Fruit fly (Drosophila melanogaster) whole organism: ENCODE results near the gene dimm.

Source experiments
- psq ChIP-seq: fragments of >200 bp; optimal IDR thresholded peaks from 2 replicates; lab custom pipeline; 2017
- usp ChIP-seq: fragments of >200 bp; optimal IDR thresholded peaks from 2 replicates; lab custom pipeline; 2017; ENCODE audit warnings: missing biosample characterization, missing genetic modification characterization, mixed read lengths

DNA sequence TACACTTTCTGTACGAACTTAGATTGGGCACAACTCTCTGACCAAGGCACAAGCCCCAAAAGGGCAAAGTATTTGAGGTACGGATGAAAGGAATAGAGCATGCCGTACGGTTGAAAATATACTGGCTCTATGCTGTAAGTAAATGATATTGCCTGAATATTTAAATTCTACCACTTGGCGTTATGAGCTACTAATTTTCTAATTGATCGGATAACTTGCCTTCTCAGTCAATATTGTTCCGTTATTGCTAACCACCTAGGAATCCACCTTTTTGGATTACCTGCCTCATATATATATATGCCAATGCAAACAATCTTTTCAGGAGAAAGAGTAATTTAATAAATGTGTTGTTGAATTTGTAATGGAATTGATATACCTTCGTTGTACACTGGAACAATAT, 38.0 kb downstream of the dimm start, which contains the start of gene Gr39b:
- no peak for TF ChIP-seq psq
- TF ChIP-seq usp = no peak
